Worm (Caenorhabditis elegans): ENCODE measurements around the gene F36H12.17.

DNA sequence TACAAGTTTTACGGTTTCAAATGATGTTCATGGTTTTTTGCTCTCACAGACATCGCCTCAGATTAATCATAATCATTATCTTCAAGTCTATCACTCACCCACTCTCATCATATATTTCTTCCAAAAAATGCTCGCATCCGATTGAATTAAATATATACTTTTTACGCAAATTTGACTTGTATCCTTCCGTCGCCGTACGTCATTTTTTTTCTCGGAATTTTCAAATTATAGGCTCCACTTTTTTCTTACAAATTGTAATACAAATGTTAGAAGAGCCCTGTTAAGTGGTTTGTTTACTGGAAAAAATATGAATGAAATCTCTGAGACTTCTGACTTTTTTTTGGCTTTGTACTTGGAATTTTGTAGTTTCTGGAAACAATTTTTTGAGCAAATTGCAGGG lies 9.5 kb upstream of the F36H12.17 start:
- TF ChIP-seq ceh-44 (GFP tag; IDR thresholded peaks at IDR 0.05) (no peak), ceh-82 (tag; optimal IDR thresholded peaks at IDR 0.05) (no peak), ceh-62 (tag; optimal IDR thresholded peaks at IDR 0.05) (no peak), zip-11 (GFP tag; IDR thresholded peaks at IDR 0.05) (no peak)

Data from whole organism, L4 larva.